Worm (Caenorhabditis elegans) whole organism, early embryonic: ENCODE data around the gene Y26G10.1.

Experiments used
- B0310.2 ChIP-seq: sonication (generic microtip); optimal IDR thresholded peaks from 2 replicates; lab custom pipeline; 2016; ENCODE audit warnings: mild to moderate bottlenecking, missing genetic modification characterization, missing compliant biosample characterization
- F13C5.2 ChIP-seq: sonication (generic microtip); optimal IDR thresholded peaks from 2 replicates; lab custom pipeline; 2017; ENCODE audit warnings: mild to moderate bottlenecking, missing genetic modification characterization, inconsistent platforms, missing compliant biosample characterization
- aly-1 ChIP-seq: sonication (generic microtip); optimal IDR thresholded peaks from 2 replicates; lab custom pipeline; 2016; ENCODE audit warnings: missing genetic modification characterization, missing compliant biosample characterization
- ama-1 ChIP-seq: fragments of 150-350 bp; optimal IDR thresholded peaks from 2 replicates; lab custom pipeline; 2014
- ceh-13 ChIP-seq: fragments of 200-800 bp; sonication (Bioruptor generic); optimal IDR thresholded peaks from 2 replicates; lab custom pipeline; 2018; ENCODE audit warnings: mild to moderate bottlenecking, missing genetic modification characterization, missing compliant biosample characterization
- ceh-36 ChIP-seq: sonication (generic microtip); optimal IDR thresholded peaks from 2 replicates; lab custom pipeline; 2016; ENCODE audit warnings: missing genetic modification characterization, inconsistent platforms, missing compliant biosample characterization
- ets-7 ChIP-seq: sonication (generic microtip); optimal IDR thresholded peaks from 2 replicates; lab custom pipeline; 2016; ENCODE audit warnings: missing genotype, missing genetic modification characterization, missing compliant biosample characterization
- flt-1 ChIP-seq: fragments of 200-800 bp; sonication (Bioruptor generic); IDR thresholded peaks from 2 replicates; pipeline ENCODE4 v1.3.6; 2022; ENCODE audit warnings: missing genetic modification characterization, missing compliant biosample characterization
- hmbx-1 ChIP-seq: sonication (generic microtip); optimal IDR thresholded peaks from 2 replicates; lab custom pipeline; 2016; ENCODE audit warnings: mild to moderate bottlenecking, missing genetic modification characterization, missing compliant biosample characterization
- hmg-4 ChIP-seq: fragments of 200-800 bp; sonication (Bioruptor generic); optimal IDR thresholded peaks from 2 replicates; lab custom pipeline; 2018; ENCODE audit warnings: mild to moderate bottlenecking, missing genetic modification characterization, missing compliant biosample characterization
- hnd-1 ChIP-seq: sonication (generic microtip); optimal IDR thresholded peaks from 2 replicates; lab custom pipeline; 2016; ENCODE audit warnings: missing genetic modification characterization, missing compliant biosample characterization
- pes-1 ChIP-seq: fragments of 200-800 bp; sonication (Bioruptor generic); IDR thresholded peaks from 2 replicates; pipeline ENCODE4 v1.3.6; 2022; ENCODE audit warnings: missing genetic modification reagents, missing genetic modification characterization, missing compliant biosample characterization
- scrt-1 ChIP-seq: fragments of 200-800 bp; sonication (Bioruptor generic); IDR thresholded peaks from 2 replicates; pipeline ENCODE4 v1.3.6; 2022; ENCODE audit warnings: missing genetic modification characterization, missing compliant biosample characterization
- sea-1 ChIP-seq: fragments of 200-800 bp; sonication (Bioruptor generic); conservative IDR thresholded peaks from 2 replicates; pipeline ENCODE4 v1.3.6; 2022; ENCODE audit warnings: missing genetic modification characterization, missing compliant biosample characterization
- tbx-11 ChIP-seq: fragments of 200-800 bp; sonication (Bioruptor generic); IDR thresholded peaks from 2 replicates; pipeline ENCODE4 v1.3.6; 2022; ENCODE audit warnings: missing genetic modification characterization, missing compliant biosample characterization
- tbx-37 ChIP-seq: fragments of 200-800 bp; sonication (Bioruptor generic); conservative IDR thresholded peaks from 2 replicates; pipeline ENCODE4 v1.3.6; 2022; ENCODE audit warnings: missing genetic modification reagents, missing genetic modification characterization, missing compliant biosample characterization
- tra-4 ChIP-seq: sonication (generic microtip); optimal IDR thresholded peaks from 2 replicates; lab custom pipeline; 2017; ENCODE audit warnings: missing genetic modification characterization, missing compliant biosample characterization

Y26G10.1 gene

ce11 chrV:17705814-17706213 is 10.1 kb upstream of the Y26G10.1 start, which contains the start of gene W06D12.6:
Gene W06D12.6, plus strand, starts transcription at chrV:17706114.
- TF ChIP-seq sea-1 (GFP tag; lab: Robert Waterston, UW) = no peak
- TF ChIP-seq ets-7 = no peak
- no peak for TF ChIP-seq F13C5.2
- TF ChIP-seq hnd-1 (tag; lab: Kevin White, UChicago) = no peak
- TF ChIP-seq B0310.2 (tag; lab: Kevin White, UChicago) = no peak
- no peak for TF ChIP-seq hmbx-1 (tag; lab: Kevin White, UChicago)
- TF ChIP-seq pes-1 = no peak
- no peak for TF ChIP-seq tra-4 (tag; lab: Kevin White, UChicago)
- no peak for TF ChIP-seq scrt-1
- no peak for TF ChIP-seq ceh-36 (tag; lab: Kevin White, UChicago)
- no peak for TF ChIP-seq hmg-4 (GFP tag; lab: Kevin White, UChicago)
- no peak for TF ChIP-seq ama-1 (lab: Kevin White, UChicago)
- TF ChIP-seq tbx-37 = no peak
- TF ChIP-seq tbx-11 (GFP tag; lab: Robert Waterston, UW) = no peak
- TF ChIP-seq aly-1 (tag; lab: Kevin White, UChicago) = no peak

- TF ChIP-seq hmg-4 (GFP tag; lab: Kevin White, UChicago) = no peak
- no peak for TF ChIP-seq ceh-13 (GFP tag; lab: Kevin White, UChicago)
- no peak for TF ChIP-seq hmbx-1 (tag; lab: Kevin White, UChicago)
- no peak for TF ChIP-seq ama-1 (lab: Kevin White, UChicago)
- no peak for TF ChIP-seq B0310.2 (tag; lab: Kevin White, UChicago)
- TF ChIP-seq ceh-36 (tag; lab: Kevin White, UChicago) = no peak
- no peak for TF ChIP-seq tbx-37
- no peak for TF ChIP-seq flt-1 (GFP tag; lab: Robert Waterston, UW)
- TF ChIP-seq scrt-1 = no peak
- TF ChIP-seq sea-1 (GFP tag; lab: Robert Waterston, UW) = no peak
- TF ChIP-seq tbx-11 (GFP tag; lab: Robert Waterston, UW) = no peak
- no peak for TF ChIP-seq F13C5.2
- no peak for TF ChIP-seq ets-7
- TF ChIP-seq pes-1 = no peak
- no peak for TF ChIP-seq aly-1 (tag; lab: Kevin White, UChicago)
These were observed 5.1 kb upstream of the Y26G10.1 start, which contains the start of the genes Y26G10.5 and srh-32 for ce11 chrV:17700728-17701262. Gene Y26G10.5, minus strand, starts transcription at chrV:17700828. Gene srh-32, plus strand, starts transcription at chrV:17701212.

ce11 chrV:17699659-17700058 is 4.0 kb upstream of the Y26G10.1 start, which contains the start of gene Y26G10.6:
Gene Y26G10.6, plus strand, starts transcription at chrV:17699959.
- TF ChIP-seq pes-1 = no peak

ce11 chrV:17699097-17699496 is 3.4 kb upstream of the Y26G10.1 start, which contains the start of gene Y26G10.4:
Gene Y26G10.4, minus strand, starts transcription at chrV:17699197.
- no peak for TF ChIP-seq tra-4 (tag; lab: Kevin White, UChicago)
- TF ChIP-seq ceh-13 (GFP tag; lab: Kevin White, UChicago) = no peak
- TF ChIP-seq sea-1 (GFP tag; lab: Robert Waterston, UW) = no peak
- no peak for TF ChIP-seq F13C5.2
- no peak for TF ChIP-seq hmbx-1 (tag; lab: Kevin White, UChicago)
- no peak for TF ChIP-seq tbx-11 (GFP tag; lab: Robert Waterston, UW)
- TF ChIP-seq scrt-1 = no peak
- no peak for TF ChIP-seq B0310.2 (tag; lab: Kevin White, UChicago)
- TF ChIP-seq pes-1 = no peak
- TF ChIP-seq aly-1 (tag; lab: Kevin White, UChicago) = no peak
- no peak for TF ChIP-seq ama-1 (lab: Kevin White, UChicago)
- TF ChIP-seq flt-1 (GFP tag; lab: Robert Waterston, UW) = no peak

- no peak for TF ChIP-seq sea-1 (GFP tag; lab: Robert Waterston, UW)
- TF ChIP-seq pes-1 = no peak
- no peak for TF ChIP-seq ets-7
- no peak for TF ChIP-seq ama-1 (lab: Kevin White, UChicago)
- TF ChIP-seq B0310.2 (tag; lab: Kevin White, UChicago) = no peak
- no peak for TF ChIP-seq tra-4 (tag; lab: Kevin White, UChicago)
- no peak for TF ChIP-seq tbx-11 (GFP tag; lab: Robert Waterston, UW)
- no peak for TF ChIP-seq scrt-1
- TF ChIP-seq F13C5.2 = no peak
- no peak for TF ChIP-seq flt-1 (GFP tag; lab: Robert Waterston, UW)
- TF ChIP-seq tbx-37 = no peak
These were observed 1.1 kb upstream of the Y26G10.1 start, which contains the start of gene spp-29 for ce11 chrV:17696753-17697152. Gene spp-29, minus strand, starts transcription at chrV:17696853.

- TF ChIP-seq ets-7 (no peak), aly-1 (tag; lab: Kevin White, UChicago) (no peak), tra-4 (tag; lab: Kevin White, UChicago) (no peak), hmg-4 (GFP tag; lab: Kevin White, UChicago) (no peak), ceh-13 (GFP tag; lab: Kevin White, UChicago) (no peak), hmbx-1 (tag; lab: Kevin White, UChicago) (no peak), flt-1 (GFP tag; lab: Robert Waterston, UW) (no peak), tbx-37 (no peak)
These were observed 1.4 kb downstream of the Y26G10.1 start for ce11 chrV:17694260-17694659.

- no peak for TF ChIP-seq F13C5.2
These were observed 4.8 kb downstream of the Y26G10.1 start, which contains the start of gene F59A1.13 for ce11 chrV:17690922-17691321. Gene F59A1.13, minus strand, starts transcription at chrV:17691022.

ce11 chrV:17686852-17687251 is 8.8 kb downstream of the Y26G10.1 start, which contains the start of gene F59A1.18:
Gene F59A1.18, minus strand, starts transcription at chrV:17686952.
- TF ChIP-seq hmbx-1 (tag; lab: Kevin White, UChicago) = no peak
